Worm (Caenorhabditis elegans) whole organism, late embryonic: ENCODE data around the gene F28B4.3.

Experiments used
- C38D4.7 ChIP-seq: fragments of 200-800 bp; sonication (Bioruptor generic); optimal IDR thresholded peaks from 2 replicates; lab custom pipeline; 2018; ENCODE audit warnings: mild to moderate bottlenecking, missing genetic modification characterization, moderate library complexity, missing compliant biosample characterization
- F13H6.1 ChIP-seq: sonication (generic microtip); optimal IDR thresholded peaks from 2 replicates; lab custom pipeline; 2016; ENCODE audit warnings: missing genetic modification characterization, missing compliant biosample characterization
- K02D7.2 ChIP-seq: sonication (generic microtip); optimal IDR thresholded peaks from 2 replicates; lab custom pipeline; 2017; ENCODE audit warnings: mild to moderate bottlenecking, missing genetic modification characterization, missing compliant biosample characterization
- ahr-1 ChIP-seq: sonication (generic microtip); optimal IDR thresholded peaks from 2 replicates; lab custom pipeline; 2016; ENCODE audit warnings: missing genetic modification characterization, missing compliant biosample characterization
- ceh-2 ChIP-seq: sonication (generic microtip); optimal IDR thresholded peaks from 2 replicates; lab custom pipeline; 2016; ENCODE audit warnings: missing genotype, missing genetic modification characterization, missing compliant biosample characterization
- ceh-22 ChIP-seq: sonication (generic microtip); optimal IDR thresholded peaks from 2 replicates; lab custom pipeline; 2017; ENCODE audit warnings: missing biosample characterization, missing genetic modification characterization
- ceh-6 ChIP-seq: fragments of 200-800 bp; sonication (Bioruptor generic); optimal IDR thresholded peaks from 2 replicates; lab custom pipeline; 2018; ENCODE audit warnings: mild to moderate bottlenecking, missing genetic modification characterization, missing compliant biosample characterization
- elt-4 ChIP-seq: sonication (generic microtip); optimal IDR thresholded peaks from 2 replicates; lab custom pipeline; 2016; ENCODE audit warnings: missing genetic modification characterization, missing compliant biosample characterization
- ets-4 ChIP-seq: sonication (generic microtip); optimal IDR thresholded peaks from 2 replicates; lab custom pipeline; 2016; ENCODE audit warnings: missing genetic modification characterization, missing compliant biosample characterization
- fkh-6 ChIP-seq: sonication (generic microtip); optimal IDR thresholded peaks from 2 replicates; lab custom pipeline; 2016; ENCODE audit warnings: missing genetic modification characterization, missing compliant biosample characterization
- hlh-30 ChIP-seq: sonication (generic microtip); optimal IDR thresholded peaks from 2 replicates; lab custom pipeline; 2017; ENCODE audit warnings: antibody characterized with exemption, missing genetic modification characterization, missing compliant biosample characterization; ENCODE audit not compliant: insufficient read depth
- hlh-6 ChIP-seq: sonication (generic microtip); optimal IDR thresholded peaks from 2 replicates; lab custom pipeline; 2016; ENCODE audit warnings: missing genotype, missing genetic modification characterization, missing compliant biosample characterization
- nhr-11 ChIP-seq: fragments of 150-350 bp; optimal IDR thresholded peaks from 2 replicates; lab custom pipeline; 2014; ENCODE audit warnings: missing biosample characterization, missing genetic modification characterization
- pha-2 ChIP-seq: sonication (generic microtip); optimal IDR thresholded peaks from 2 replicates; lab custom pipeline; 2017; ENCODE audit warnings: mild to moderate bottlenecking, missing genetic modification characterization, missing compliant biosample characterization
- pros-1 ChIP-seq: fragments of 150-350 bp; optimal IDR thresholded peaks from 2 replicates; lab custom pipeline; 2014; ENCODE audit warnings: missing biosample characterization, missing genetic modification reagents, missing genetic modification characterization

The F28B4.3 gene

ce11 chrX:3178501-3178900, 56.7 kb downstream of the F28B4.3 start, which contains the start of gene klp-4:
TSS of gene klp-4 (minus strand) at chrX:3178701.
- TF ChIP-seq ets-4 (tag; lab: Kevin White, UChicago) = no peak
- TF ChIP-seq ceh-2 = no peak
- no peak for TF ChIP-seq nhr-11
- no peak for TF ChIP-seq ceh-22 (tag; lab: Kevin White, UChicago)
- TF ChIP-seq pros-1 (tag; lab: Kevin White, UChicago) = no peak
- no peak for TF ChIP-seq hlh-30 (tag; lab: Kevin White, UChicago)
- no peak for TF ChIP-seq elt-4 (tag; lab: Kevin White, UChicago)
- no peak for TF ChIP-seq hlh-6 (tag; lab: Kevin White, UChicago)
- TF ChIP-seq fkh-6 (tag; lab: Kevin White, UChicago) = no peak
- TF ChIP-seq pha-2 (tag; lab: Kevin White, UChicago) = no peak
- no peak for TF ChIP-seq C38D4.7 (GFP tag; lab: Kevin White, UChicago)
- TF ChIP-seq K02D7.2 (tag; lab: Kevin White, UChicago) = no peak
- TF ChIP-seq ceh-6 (GFP tag; lab: Kevin White, UChicago) = no peak
- TF ChIP-seq F13H6.1 (tag; lab: Kevin White, UChicago) = no peak
- TF ChIP-seq ahr-1 (tag; lab: Kevin White, UChicago) = no peak
